Worm (Caenorhabditis elegans): Measurements from ENCODE around the gene mab-9.

mab-9 gene

DNA sequence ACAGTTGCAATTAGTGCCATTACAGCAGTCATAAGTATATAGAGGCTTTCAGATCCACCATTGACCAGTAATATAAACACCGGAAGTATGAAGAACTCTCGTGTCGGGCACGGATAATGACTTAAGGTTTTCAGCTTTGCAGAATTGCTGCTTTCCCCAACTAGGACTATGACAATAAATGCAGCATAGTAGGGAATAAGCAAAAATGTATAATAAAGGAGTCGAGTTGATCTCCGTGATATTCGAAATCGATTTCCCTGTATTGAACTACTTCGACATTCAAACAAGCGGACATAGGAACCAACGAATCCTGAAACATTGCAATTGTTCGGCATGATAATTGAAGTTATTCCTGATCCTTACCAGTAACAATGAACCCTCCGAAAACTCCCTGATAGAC is 7.2 kb upstream of the mab-9 start:
- TF ChIP-seq ceh-83 (GFP tag; optimal IDR thresholded peaks at IDR 0.05) = no peak
- no peak for TF ChIP-seq ztf-11 (tag; optimal IDR thresholded peaks at IDR 0.05)
- TF ChIP-seq ces-1 (GFP tag; optimal IDR thresholded peaks at IDR 0.05) = no peak
- TF ChIP-seq nhr-28 (tag; optimal IDR thresholded peaks at IDR 0.05) = no peak
- TF ChIP-seq unc-120 (tag; optimal IDR thresholded peaks at IDR 0.05; ENCODE audit: poor library complexity, severe bottlenecking) = no peak
- no peak for TF ChIP-seq hlh-1 (tag; optimal IDR thresholded peaks at IDR 0.05)
- TF ChIP-seq sptf-1 (tag; optimal IDR thresholded peaks at IDR 0.05) = no peak
- no peak for TF ChIP-seq bed-3 (GFP tag; optimal IDR thresholded peaks at IDR 0.05)
- TF ChIP-seq ceh-43 (GFP tag; optimal IDR thresholded peaks at IDR 0.05) = no peak

DNA sequence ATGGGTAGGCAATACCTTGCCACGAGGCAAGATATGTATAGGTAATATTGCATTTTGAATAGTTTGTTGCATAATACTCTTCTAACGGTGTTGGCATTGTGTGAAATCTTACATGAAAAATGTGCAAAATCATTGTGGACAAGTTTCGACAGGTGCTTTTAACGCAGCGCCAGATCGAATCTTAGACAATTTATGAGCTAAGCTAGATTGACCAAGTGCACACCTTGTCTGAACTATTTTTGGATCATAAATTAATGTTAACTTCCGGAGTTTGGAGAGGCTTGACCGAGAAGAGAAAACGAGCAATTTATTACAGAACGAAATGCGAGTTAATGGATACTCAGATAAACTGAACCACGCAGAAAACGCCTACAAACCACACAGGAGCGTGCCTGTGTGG is 6.6 kb upstream of the mab-9 start, which contains the start of gene srh-105:
Gene srh-105, minus strand, starts transcription at position 101 of the 400 bp plus-strand sequence.
- TF ChIP-seq unc-62 (GFP tag; optimal IDR thresholded peaks at IDR 0.05) = no peak
- no peak for TF ChIP-seq elt-1 (tag; optimal IDR thresholded peaks at IDR 0.05; ENCODE audit: borderline replicate concordance, insufficient read depth)
- no peak for TF ChIP-seq flh-1 (GFP tag; optimal IDR thresholded peaks at IDR 0.05)
- TF ChIP-seq ztf-11 (tag; optimal IDR thresholded peaks at IDR 0.05) = no peak
- no peak for TF ChIP-seq ceh-43 (GFP tag; optimal IDR thresholded peaks at IDR 0.05)
- no peak for TF ChIP-seq lin-32 (GFP tag; optimal IDR thresholded peaks at IDR 0.05)
- TF ChIP-seq pha-4 (tag; optimal IDR thresholded peaks at IDR 0.05) = no peak
- TF ChIP-seq cnd-1 (tag; optimal IDR thresholded peaks at IDR 0.05) = no peak
- TF ChIP-seq sptf-1 (tag; optimal IDR thresholded peaks at IDR 0.05) = no peak

DNA sequence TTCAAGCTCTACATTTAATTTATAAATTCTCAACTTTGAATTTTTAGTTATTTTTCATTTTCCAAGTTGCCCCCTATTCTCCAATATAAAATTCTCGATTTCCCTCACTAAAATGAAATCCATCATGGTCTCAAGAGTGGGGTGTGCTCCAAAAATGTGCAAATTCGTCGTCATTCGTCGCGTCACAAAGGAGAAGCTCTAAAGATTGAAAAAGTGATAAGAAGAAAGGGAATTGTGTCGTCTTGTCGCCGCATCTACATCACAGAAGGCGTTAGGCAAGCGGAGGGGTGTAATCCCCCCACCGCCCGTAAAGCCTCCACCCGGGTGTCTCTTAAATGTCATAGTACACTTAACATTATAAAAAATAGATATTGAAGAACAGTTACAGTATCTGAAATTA is 3.9 kb upstream of the mab-9 start:
- no peak for TF ChIP-seq mls-2 (tag; optimal IDR thresholded peaks at IDR 0.05)
- TF ChIP-seq nhr-2 (tag; optimal IDR thresholded peaks at IDR 0.05) = no peak

DNA sequence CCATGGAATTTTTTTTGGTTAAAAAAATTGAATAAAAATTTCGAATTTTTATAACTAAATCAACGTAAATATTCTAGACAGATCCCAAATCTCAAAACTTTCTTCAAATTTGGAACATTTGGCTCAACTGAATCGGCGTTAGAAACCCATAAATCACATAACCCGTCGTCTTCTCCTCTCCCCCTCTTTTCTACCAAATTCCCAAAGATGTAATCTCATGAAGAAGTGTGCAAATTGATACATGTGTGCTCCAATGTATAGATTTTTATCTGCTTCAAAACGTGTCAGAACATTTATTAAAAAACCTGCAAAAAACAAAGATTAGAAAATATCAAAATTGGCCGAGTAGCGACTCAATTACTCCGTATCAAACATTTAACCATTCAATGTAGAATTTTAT is 3.2 kb upstream of the mab-9 start:
- TF ChIP-seq lin-13 (tag; optimal IDR thresholded peaks at IDR 0.05) = no peak
- no peak for TF ChIP-seq mab-5 (tag; optimal IDR thresholded peaks at IDR 0.05)
- no peak for TF ChIP-seq sptf-1 (tag; optimal IDR thresholded peaks at IDR 0.05)
- TF ChIP-seq zip-8 (tag; optimal IDR thresholded peaks at IDR 0.05) = no peak
- TF ChIP-seq ham-2 (GFP tag; optimal IDR thresholded peaks at IDR 0.05) = no peak
- TF ChIP-seq elt-1 (tag; optimal IDR thresholded peaks at IDR 0.05; ENCODE audit: borderline replicate concordance, insufficient read depth) = no peak
- TF ChIP-seq lin-32 (GFP tag; optimal IDR thresholded peaks at IDR 0.05) = no peak
- TF ChIP-seq bed-3 (GFP tag; optimal IDR thresholded peaks at IDR 0.05) = no peak
- TF ChIP-seq M03D4.4 (tag; optimal IDR thresholded peaks at IDR 0.05) = no peak
- TF ChIP-seq snpc-4 (tag; optimal IDR thresholded peaks at IDR 0.05) = no peak
- no peak for TF ChIP-seq nhr-12 (tag; optimal IDR thresholded peaks at IDR 0.05)
- no peak for TF ChIP-seq tbx-8 (GFP tag; optimal IDR thresholded peaks at IDR 0.05)
- TF ChIP-seq elt-3 (tag; optimal IDR thresholded peaks at IDR 0.05) = no peak
- TF ChIP-seq ceh-83 (GFP tag; optimal IDR thresholded peaks at IDR 0.05) = no peak
- no peak for TF ChIP-seq ztf-11 (tag; optimal IDR thresholded peaks at IDR 0.05)
- TF ChIP-seq mep-1 (tag; optimal IDR thresholded peaks at IDR 0.05) = no peak

DNA sequence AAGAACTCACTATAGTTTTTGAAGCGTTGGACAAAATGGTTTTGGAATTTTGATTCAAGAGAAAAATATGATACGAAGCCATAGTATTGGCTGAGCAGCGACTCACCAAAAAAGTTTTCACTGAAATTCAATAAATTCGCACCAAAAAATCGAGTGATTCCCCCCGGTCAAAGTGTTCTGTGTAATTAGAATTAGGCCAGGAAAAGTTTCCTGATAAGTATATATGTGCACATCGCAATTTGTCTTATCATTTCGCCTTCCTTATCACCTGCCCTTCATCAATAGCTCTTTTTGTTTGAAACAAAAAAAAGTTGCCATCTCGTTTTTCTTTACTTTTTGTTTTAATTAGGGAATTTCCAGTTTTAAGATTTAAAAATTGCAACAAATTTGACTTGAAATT is 5.9 kb downstream of the mab-9 start:
- TF ChIP-seq flh-1 (GFP tag; optimal IDR thresholded peaks at IDR 0.05) (no peak), unc-62 (GFP tag; optimal IDR thresholded peaks at IDR 0.05) (no peak), ztf-11 (tag; optimal IDR thresholded peaks at IDR 0.05) (no peak), elt-3 (tag; optimal IDR thresholded peaks at IDR 0.05) (no peak), nhr-76 (tag; optimal IDR thresholded peaks at IDR 0.05) (no peak), zip-8 (tag; optimal IDR thresholded peaks at IDR 0.05) (no peak), elt-1 (tag; optimal IDR thresholded peaks at IDR 0.05; ENCODE audit: borderline replicate concordance, insufficient read depth) (no peak), sem-2 (GFP tag; optimal IDR thresholded peaks at IDR 0.05) (no peak), lin-32 (GFP tag; optimal IDR thresholded peaks at IDR 0.05) (no peak), unc-39 (tag; optimal IDR thresholded peaks at IDR 0.05) (no peak), ceh-39 (tag; optimal IDR thresholded peaks at IDR 0.05) (no peak), cnd-1 (tag; optimal IDR thresholded peaks at IDR 0.05) (no peak), nhr-237 (tag; optimal IDR thresholded peaks at IDR 0.05) (no peak), M03D4.4 (tag; optimal IDR thresholded peaks at IDR 0.05) (no peak), ces-1 (GFP tag; optimal IDR thresholded peaks at IDR 0.05) (no peak)
